Worm (Caenorhabditis elegans): ENCODE data around the gene gei-15.

DNA sequence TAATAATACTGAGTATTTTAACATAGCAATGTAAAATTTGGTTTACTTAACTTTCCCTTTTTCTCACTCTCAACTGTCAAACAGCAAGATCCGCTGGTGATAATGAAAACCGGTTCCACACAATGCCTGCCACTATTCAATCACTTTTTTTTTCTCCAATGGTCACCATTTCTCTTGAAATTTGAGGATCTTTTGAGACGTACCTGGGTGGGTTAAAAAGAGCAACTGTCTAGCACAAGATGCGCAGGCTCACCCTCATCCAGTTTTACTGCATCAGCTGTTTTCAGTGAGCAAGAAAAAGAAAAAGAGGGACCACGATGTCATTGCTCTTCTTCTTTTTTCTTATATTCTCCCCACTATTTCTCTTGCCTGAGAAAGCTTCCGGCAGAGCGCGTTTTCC is 14.8 kb downstream of the gei-15 start:
- TF ChIP-seq dao-5 (tag; optimal IDR thresholded peaks at IDR 0.05) (no peak), W03F9.2 (tag; optimal IDR thresholded peaks at IDR 0.05) (no peak), him-1 (tag; optimal IDR thresholded peaks at IDR 0.05) (no peak)
